Fruit fly (Drosophila melanogaster): ENCODE data around the gene sds22.

sds22 gene

DNA sequence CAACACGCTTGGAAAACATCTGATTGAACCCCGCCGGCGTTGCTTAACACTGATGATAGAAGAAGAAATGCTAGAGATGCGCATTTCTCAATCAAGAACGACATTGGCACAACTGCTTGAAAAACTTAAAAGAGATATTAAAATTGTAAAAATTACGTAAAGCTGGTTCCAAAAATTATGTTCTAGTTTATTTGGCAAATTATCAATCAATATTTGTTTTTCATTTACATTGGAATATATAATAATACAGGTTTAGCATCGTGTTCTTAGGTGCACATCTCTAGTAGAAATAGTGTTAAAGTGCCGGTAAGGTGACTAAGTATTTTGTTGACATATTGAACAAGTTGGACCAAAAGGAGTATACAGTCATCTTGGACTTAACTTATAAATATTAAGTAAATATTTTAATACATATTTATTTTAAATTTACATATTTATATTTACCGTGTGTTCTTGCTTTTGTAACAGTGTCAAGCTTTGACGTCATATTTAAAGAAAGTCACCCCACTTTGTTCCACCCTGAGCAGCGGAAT, at the start of gene sds22, which contains the start of gene Brf:
Gene sds22 (plus strand): TSS at position 282 of the 533 bp plus-strand sequence.
Gene Brf (minus strand): TSS at position 25 of the 533 bp plus-strand sequence.
- TF ChIP-seq psq (optimal IDR thresholded peaks at IDR 0.05) (no peak), Myc (optimal IDR thresholded peaks at IDR 0.05) (no peak), insv (optimal IDR thresholded peaks at IDR 0.05) (no peak), Sin3A (optimal IDR thresholded peaks at IDR 0.05) (no peak), ttk (optimal IDR thresholded peaks at IDR 0.05) (no peak), h (optimal IDR thresholded peaks at IDR 0.05) (no peak)

DNA sequence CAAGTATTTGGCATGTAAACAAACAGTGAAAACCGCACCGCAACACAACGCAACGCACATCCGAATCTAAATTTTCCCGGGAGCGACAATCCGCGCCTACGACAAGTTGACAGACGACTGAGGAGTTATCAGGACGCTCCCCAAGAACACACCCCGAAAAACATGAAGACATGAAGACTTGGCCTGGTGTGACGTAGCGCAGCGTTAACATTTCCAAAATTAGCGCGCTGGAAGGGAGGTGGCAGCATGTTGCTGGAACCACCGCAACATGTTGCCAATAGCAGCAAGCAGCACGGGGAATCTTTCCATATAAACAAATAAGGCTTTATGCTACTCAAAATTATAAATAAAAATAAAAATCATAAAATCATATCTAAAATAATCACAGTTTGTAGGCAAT, 45.2 kb upstream of the sds22 start:
- TF ChIP-seq insv (optimal IDR thresholded peaks at IDR 0.05) (no peak), ttk (optimal IDR thresholded peaks at IDR 0.05) (no peak), Sin3A (optimal IDR thresholded peaks at IDR 0.05) (no peak), h (optimal IDR thresholded peaks at IDR 0.05) (no peak), psq (optimal IDR thresholded peaks at IDR 0.05) (no peak), Myc (optimal IDR thresholded peaks at IDR 0.05) (no peak)

DNA sequence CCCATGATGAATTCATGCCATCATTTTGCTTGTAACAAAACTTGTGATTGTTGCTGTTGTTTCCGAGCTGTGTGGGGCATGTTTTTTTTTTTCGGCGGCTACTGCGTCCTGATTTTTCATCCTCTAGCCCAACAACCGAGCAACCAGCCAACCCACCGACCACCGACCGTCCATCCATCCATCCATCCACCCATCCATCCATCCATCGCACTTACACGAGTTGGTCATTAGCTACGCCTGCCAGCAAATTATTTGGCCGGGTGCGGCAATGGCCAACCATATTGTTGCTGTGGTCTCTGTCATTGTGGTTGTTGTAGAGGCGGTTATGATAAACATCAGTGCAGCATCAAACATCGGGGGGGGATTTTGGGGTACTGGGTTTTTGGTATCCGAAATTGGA, 32.0 kb upstream of the sds22 start:
- no peak for TF ChIP-seq psq (optimal IDR thresholded peaks at IDR 0.05)
- no peak for TF ChIP-seq insv (optimal IDR thresholded peaks at IDR 0.05)

DNA sequence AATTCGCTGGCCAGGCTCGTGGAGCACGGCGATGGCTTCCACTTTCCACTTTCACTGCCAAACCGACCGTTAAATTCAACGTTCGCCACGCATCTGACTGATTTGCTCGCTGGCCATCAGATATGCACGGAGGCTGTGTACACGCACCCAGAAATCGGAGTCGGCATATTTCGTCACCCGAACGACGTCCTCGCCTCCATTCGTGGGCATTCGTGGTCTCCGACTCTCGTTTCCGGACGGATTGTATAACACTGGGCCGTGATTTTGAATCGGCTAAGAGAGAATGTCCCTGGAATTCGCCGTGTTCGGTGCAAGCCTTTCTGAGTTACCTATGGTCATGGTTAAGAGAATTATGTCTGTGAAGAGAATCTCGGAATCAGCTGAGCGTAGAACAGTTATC, 25.4 kb upstream of the sds22 start, which contains the start of gene beat-IIa:
Gene beat-IIa (minus strand): TSS at position 97 of the 400 bp plus-strand sequence.
- no peak for TF ChIP-seq insv (optimal IDR thresholded peaks at IDR 0.05)

DNA sequence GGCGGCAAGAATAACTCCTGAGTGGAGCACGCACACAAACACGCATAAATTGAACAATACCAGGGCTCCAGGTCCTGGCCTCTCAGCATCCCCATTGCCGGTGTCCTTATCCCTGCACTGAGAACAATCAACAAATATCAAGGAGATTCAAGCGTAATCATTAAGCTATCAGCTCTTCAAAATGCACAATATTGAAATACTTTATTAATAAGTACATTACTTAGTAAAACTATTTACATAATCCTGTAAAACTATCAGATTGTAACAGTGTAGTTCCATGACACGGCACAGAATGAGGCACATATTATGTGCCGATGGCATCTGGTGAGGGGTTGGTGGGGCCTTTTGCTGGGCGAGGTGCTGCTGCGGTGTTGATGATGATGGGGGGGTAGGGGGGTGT, 20.3 kb upstream of the sds22 start:
- TF ChIP-seq psq (optimal IDR thresholded peaks at IDR 0.05) (no peak), ttk (optimal IDR thresholded peaks at IDR 0.05) (no peak), Myc (optimal IDR thresholded peaks at IDR 0.05) (no peak), Sin3A (optimal IDR thresholded peaks at IDR 0.05) (no peak), h (optimal IDR thresholded peaks at IDR 0.05) (no peak), insv (optimal IDR thresholded peaks at IDR 0.05) (no peak)

DNA sequence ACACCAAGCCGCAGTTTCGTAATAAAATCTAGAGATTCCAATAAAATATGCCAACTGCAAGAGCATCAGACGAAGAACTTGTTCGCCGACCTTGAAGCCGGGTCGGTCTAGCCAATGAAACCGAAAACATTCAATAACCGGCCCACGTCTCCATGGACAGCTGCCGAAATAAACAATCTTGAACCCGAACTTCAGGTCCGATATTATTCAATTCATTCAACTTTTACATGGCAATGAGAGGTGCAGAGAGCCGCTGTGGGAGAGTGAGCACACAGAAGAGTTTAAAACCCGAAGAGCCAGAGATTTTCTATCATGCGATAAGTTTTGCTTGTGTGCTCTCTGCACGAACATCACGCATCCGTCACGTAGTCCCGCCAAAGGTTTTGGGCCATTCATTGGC, 13.9 kb upstream of the sds22 start:
- TF ChIP-seq ttk (optimal IDR thresholded peaks at IDR 0.05) (no peak), Myc (optimal IDR thresholded peaks at IDR 0.05) (no peak), h (optimal IDR thresholded peaks at IDR 0.05) (no peak), Sin3A (optimal IDR thresholded peaks at IDR 0.05) (no peak), insv (optimal IDR thresholded peaks at IDR 0.05) (no peak), psq (optimal IDR thresholded peaks at IDR 0.05) (no peak)

DNA sequence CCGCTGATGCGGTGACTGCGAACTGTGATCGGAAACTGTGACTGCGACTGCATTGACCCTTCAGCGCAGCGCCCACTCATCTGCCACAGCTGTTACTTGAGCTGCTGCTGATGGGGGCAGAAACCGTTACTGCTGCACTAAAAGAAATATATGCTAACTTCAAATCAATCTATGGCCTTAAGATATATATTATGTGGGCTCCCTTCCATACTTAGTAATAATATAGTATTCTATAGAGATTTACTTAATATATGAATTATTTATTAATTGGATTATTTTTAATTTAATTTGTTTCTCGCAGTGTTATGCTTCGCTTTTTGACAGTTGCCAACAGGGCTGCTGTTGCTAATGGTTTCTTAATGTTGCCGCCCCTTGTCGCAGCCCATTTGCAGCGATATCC, 12.3 kb upstream of the sds22 start:
- TF ChIP-seq Myc (optimal IDR thresholded peaks at IDR 0.05) (no peak), psq (optimal IDR thresholded peaks at IDR 0.05) (no peak), Sin3A (optimal IDR thresholded peaks at IDR 0.05) (no peak), insv (optimal IDR thresholded peaks at IDR 0.05) (no peak), h (optimal IDR thresholded peaks at IDR 0.05) (no peak), ttk (optimal IDR thresholded peaks at IDR 0.05) (no peak)

DNA sequence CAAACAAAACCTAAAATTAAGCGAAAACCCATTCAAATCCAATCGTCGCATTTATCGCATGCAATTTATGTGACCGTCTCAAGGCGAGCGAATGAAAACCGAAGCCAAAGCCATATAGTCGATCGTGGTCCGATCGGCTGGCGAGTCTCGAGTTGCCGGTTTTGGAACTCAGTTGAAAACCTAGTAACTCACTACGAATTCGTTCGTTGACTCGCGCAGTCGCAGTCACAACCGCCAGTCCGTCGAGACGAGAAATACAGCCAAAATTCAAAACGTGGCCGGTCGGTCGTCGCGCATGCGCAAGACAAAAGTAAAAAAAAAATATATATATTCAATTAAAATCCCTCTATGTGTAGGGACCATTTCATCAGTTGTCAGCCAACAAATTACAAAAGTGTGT, 11.7 kb upstream of the sds22 start, which contains the start of gene lute:
Gene lute (plus strand): TSS at position 203 of the 400 bp plus-strand sequence.
- TF ChIP-seq insv (optimal IDR thresholded peaks at IDR 0.05) (no peak), ttk (optimal IDR thresholded peaks at IDR 0.05) (no peak), Sin3A (optimal IDR thresholded peaks at IDR 0.05) (no peak), Myc (optimal IDR thresholded peaks at IDR 0.05) (no peak), psq (optimal IDR thresholded peaks at IDR 0.05) (no peak), h (optimal IDR thresholded peaks at IDR 0.05) (no peak)

DNA sequence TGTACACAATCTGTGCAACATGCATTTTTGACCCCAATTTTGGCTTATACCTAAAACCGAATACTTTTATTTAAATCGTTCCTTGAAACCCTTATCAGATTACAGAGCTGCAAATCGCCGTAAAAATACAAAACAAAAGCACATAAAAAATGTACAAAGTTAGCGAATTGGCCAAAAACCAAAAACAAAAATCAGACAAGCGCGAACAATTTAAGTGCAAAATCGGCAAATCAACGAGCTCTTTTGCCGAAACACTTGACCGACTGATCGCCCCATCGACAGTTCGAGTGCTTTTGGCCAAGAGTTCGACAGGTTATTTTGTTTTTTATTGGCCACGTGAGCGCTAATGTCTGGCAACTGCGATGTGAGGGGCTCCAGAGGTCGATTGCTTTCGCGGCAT, 9.5 kb upstream of the sds22 start:
- TF ChIP-seq h (optimal IDR thresholded peaks at IDR 0.05), result no peak
- TF ChIP-seq Myc (optimal IDR thresholded peaks at IDR 0.05), result no peak
- no peak for TF ChIP-seq ttk (optimal IDR thresholded peaks at IDR 0.05)
- no peak for TF ChIP-seq Sin3A (optimal IDR thresholded peaks at IDR 0.05)
- TF ChIP-seq insv (optimal IDR thresholded peaks at IDR 0.05), result no peak
- no peak for TF ChIP-seq psq (optimal IDR thresholded peaks at IDR 0.05)

DNA sequence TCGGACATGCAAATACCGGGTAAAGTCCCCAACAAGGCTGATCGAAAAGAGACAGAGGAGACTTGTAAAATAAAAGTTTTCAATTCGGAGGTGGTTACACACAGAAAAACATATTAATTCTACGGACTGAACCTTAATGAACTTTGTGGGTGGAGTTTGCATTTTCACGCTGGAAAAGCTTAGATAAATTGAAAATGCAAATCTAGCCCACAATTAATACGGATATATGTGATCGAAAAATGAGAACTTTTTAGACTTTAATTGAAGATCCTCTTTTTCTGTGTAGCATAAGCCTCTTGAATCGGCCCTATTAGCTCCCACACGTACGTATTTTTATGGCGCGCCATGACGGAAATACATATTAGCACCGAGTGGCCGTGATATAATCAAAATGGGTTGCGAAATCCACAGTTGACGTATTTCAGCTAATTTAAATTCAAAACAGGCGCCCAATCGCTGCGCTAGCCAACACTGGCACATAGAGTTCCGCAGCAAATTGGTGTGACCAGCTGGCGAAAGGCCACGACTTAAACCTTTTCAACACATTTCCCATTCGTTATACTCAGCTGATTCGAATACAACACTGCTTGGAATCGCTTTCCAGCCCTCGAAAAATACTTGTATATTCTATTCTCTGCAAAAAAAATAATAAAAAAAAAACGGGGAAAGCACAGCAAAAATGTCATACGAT, 5.9 kb upstream of the sds22 start:
- TF ChIP-seq Myc (optimal IDR thresholded peaks at IDR 0.05) (no peak), ttk (optimal IDR thresholded peaks at IDR 0.05) (no peak), h (optimal IDR thresholded peaks at IDR 0.05) (no peak)

DNA sequence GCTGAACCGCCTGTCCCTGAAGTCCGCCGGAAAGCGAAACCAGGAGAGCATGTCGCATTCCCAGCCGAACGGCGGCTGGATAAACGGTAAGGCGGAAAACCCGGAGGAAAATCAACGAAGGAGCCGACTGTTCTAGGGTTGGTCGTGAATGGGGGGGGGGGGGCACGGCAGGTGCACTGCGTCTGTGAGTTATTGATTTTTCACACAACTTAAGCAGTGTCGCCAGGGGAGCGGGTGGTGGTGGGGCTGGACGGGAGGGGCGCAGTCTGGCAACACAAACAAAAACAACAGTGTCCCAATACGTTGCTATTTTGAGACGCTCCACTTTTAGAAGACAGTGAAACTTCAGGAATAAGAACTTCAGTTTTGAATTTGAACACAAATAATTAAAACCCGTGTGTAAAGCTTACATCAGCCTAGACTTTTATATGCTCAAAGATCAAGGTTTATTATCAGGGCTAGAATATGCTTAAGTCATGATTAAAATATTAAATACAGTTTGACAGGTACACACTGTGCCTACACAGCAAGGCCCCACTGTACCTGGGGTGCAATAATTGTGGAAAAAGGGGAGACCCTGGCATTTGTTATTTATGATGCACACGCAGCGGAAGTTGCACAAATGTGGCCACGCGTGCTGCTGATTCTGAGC, 5.1 kb upstream of the sds22 start:
- TF ChIP-seq insv (optimal IDR thresholded peaks at IDR 0.05) (no peak), ttk (optimal IDR thresholded peaks at IDR 0.05) (no peak), psq (optimal IDR thresholded peaks at IDR 0.05) (no peak), Myc (optimal IDR thresholded peaks at IDR 0.05) (no peak), Sin3A (optimal IDR thresholded peaks at IDR 0.05) (no peak), h (optimal IDR thresholded peaks at IDR 0.05) (no peak)

DNA sequence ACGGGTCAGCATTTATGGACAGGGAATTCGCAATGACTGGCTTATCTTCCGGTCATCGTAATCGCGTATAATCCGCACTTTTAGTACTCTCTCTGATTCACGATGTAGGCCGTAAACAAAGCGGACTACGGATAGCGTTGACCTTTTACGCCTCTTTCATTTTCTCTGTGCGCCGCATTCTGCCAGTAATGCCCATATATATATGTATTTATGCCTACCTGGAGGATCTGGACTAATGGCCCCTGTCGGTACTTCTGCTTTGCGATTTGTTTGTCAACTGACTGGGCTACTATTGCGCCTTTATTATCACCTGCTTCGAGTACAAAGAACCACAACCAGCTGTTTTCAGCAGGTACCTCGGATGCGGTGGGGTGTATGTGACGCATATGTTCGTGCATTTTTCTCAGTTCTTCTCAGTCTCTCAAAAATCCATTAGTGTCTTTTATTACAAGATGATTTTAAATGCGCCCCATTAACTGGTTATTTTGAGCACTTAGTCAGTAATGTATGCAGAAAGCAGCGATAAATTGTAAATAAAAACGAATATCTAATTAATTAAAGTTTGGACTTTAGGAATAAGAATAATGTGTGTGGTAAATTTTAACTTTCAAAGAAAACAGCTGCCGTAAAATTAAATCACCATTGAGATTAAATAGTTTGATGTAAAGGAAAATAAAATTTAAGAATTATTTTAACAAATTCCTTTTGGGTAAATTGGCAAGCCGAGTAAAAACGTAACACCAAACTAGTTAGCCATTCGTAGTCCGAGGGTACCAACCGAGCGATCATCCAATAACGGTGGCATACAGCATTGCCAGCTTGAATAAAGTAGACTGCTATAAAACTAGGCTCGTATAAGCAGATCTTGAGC, 3.2 kb downstream of the sds22 start, which contains the start of gene CREG:
Gene CREG (minus strand): TSS at position 323 of the 871 bp plus-strand sequence.
- TF ChIP-seq Myc (optimal IDR thresholded peaks at IDR 0.05) (no peak), Sin3A (optimal IDR thresholded peaks at IDR 0.05) (no peak), insv (optimal IDR thresholded peaks at IDR 0.05) (no peak), h (optimal IDR thresholded peaks at IDR 0.05) (no peak), psq (optimal IDR thresholded peaks at IDR 0.05) (no peak), ttk (optimal IDR thresholded peaks at IDR 0.05) (no peak)
